Worm (Caenorhabditis elegans) whole organism, young adult: Measurements from ENCODE around the gene ilys-6.

Experiments
- B0035.1 ChIP-seq: sonication (generic microtip); optimal IDR thresholded peaks from 2 replicates; lab custom pipeline; 2016; ENCODE audit warnings: missing genetic modification characterization, mild to moderate bottlenecking, missing compliant biosample characterization, missing genotype, missing genetic modification reagents
- C17E4.6 ChIP-seq: fragments of 200-800 bp; sonication (Bioruptor generic); IDR thresholded peaks from 2 replicates; pipeline ENCODE4 v1.3.6; 2022; ENCODE audit warnings: missing genetic modification reagents, missing genetic modification characterization, missing compliant biosample characterization
- F23B12.7 ChIP-seq: sonication (generic microtip); optimal IDR thresholded peaks from 2 replicates; lab custom pipeline; 2017; ENCODE audit warnings: missing genetic modification characterization, mild to moderate bottlenecking, missing compliant biosample characterization, antibody characterized with exemption, moderate library complexity; ENCODE audit not compliant: insufficient read depth
- F49E8.2 ChIP-seq: sonication (generic microtip); optimal IDR thresholded peaks from 3 replicates; lab custom pipeline; 2017; ENCODE audit warnings: missing genetic modification characterization, mild to moderate bottlenecking, missing compliant biosample characterization, antibody characterized with exemption, moderate library complexity; ENCODE audit not compliant: insufficient read depth
- Y53F4B.3 ChIP-seq: fragments of 200-800 bp; sonication (Bioruptor generic); IDR thresholded peaks from 2 replicates; pipeline ENCODE4 v1.3.6; 2022; ENCODE audit warnings: missing genetic modification reagents, missing genetic modification characterization, missing compliant biosample characterization
- Y53G8AR.9 ChIP-seq: fragments of 200-800 bp; sonication (Bioruptor generic); conservative IDR thresholded peaks from 2 replicates; pipeline ENCODE4 v1.3.6; 2022; ENCODE audit warnings: missing genetic modification reagents, missing genetic modification characterization, missing compliant biosample characterization
- Y56A3A.18 ChIP-seq: fragments of 200-800 bp; sonication (Bioruptor generic); IDR thresholded peaks from 2 replicates; pipeline ENCODE4 v1.3.6; 2022; ENCODE audit warnings: missing genetic modification reagents, missing genetic modification characterization, missing compliant biosample characterization
- Y95B8A.8 ChIP-seq: fragments of 200-800 bp; sonication (Bioruptor generic); IDR thresholded peaks from 2 replicates; pipeline ENCODE4 v1.3.6; 2022; ENCODE audit warnings: missing genetic modification reagents, missing genetic modification characterization, missing compliant biosample characterization
- ama-1 ChIP-seq, 3 experiments: fragments of 150-350 bp in 1 of 3; sonication (generic microtip) in 2 of 3; optimal IDR thresholded peaks; 2 replicates each; lab custom pipeline; 2014 to 2018; ENCODE audit warnings: missing biosample characterization in 2 of 3, missing genetic modification characterization in 2 of 3, missing genetic modification reagents in 2 of 3
- atf-7 ChIP-seq: sonication (generic microtip); optimal IDR thresholded peaks from 2 replicates; lab custom pipeline; 2017; ENCODE audit warnings: mild to moderate bottlenecking, missing genetic modification characterization, missing compliant biosample characterization
- ccch-3 ChIP-seq: fragments of 200-800 bp; sonication (Bioruptor generic); optimal IDR thresholded peaks from 2 replicates; lab custom pipeline; 2018; ENCODE audit warnings: mild to moderate bottlenecking, missing genetic modification characterization, missing compliant biosample characterization
- cebp-2 ChIP-seq: fragments of 200-800 bp; sonication (Bioruptor generic); IDR thresholded peaks from 2 replicates; pipeline ENCODE4 v1.3.6; 2022; ENCODE audit warnings: missing genetic modification characterization, missing compliant biosample characterization
- ceh-100 ChIP-seq: fragments of 200-800 bp; sonication (Bioruptor generic); IDR thresholded peaks from 2 replicates; pipeline ENCODE4 v1.3.6; 2022; ENCODE audit warnings: missing genetic modification reagents, missing genetic modification characterization, missing compliant biosample characterization
- ceh-27 ChIP-seq: fragments of 200-800 bp; sonication (Bioruptor generic); optimal IDR thresholded peaks from 2 replicates; lab custom pipeline; 2018; ENCODE audit warnings: mild to moderate bottlenecking, missing genetic modification characterization, moderate library complexity, missing compliant biosample characterization
- die-1 ChIP-seq: sonication (generic microtip); optimal IDR thresholded peaks from 2 replicates; lab custom pipeline; 2016; ENCODE audit warnings: missing genotype, mild to moderate bottlenecking, missing genetic modification characterization, missing compliant biosample characterization
- egl-18 ChIP-seq: fragments of 200-800 bp; sonication (Bioruptor generic); IDR thresholded peaks from 2 replicates; pipeline ENCODE4 v1.3.6; 2022; ENCODE audit warnings: missing genetic modification reagents, missing genetic modification characterization, missing compliant biosample characterization
- egl-44 ChIP-seq: fragments of 200-800 bp; sonication (Bioruptor generic); IDR thresholded peaks from 2 replicates; pipeline ENCODE4 v1.3.6; 2022; ENCODE audit warnings: missing genetic modification reagents, missing genetic modification characterization, missing compliant biosample characterization
- gei-17 ChIP-seq: fragments of 200-800 bp; sonication (Bioruptor generic); optimal IDR thresholded peaks from 2 replicates; lab custom pipeline; 2018; ENCODE audit warnings: mild to moderate bottlenecking, missing genetic modification characterization, missing compliant biosample characterization
- hlh-26 ChIP-seq: fragments of 200-800 bp; sonication (Bioruptor generic); conservative IDR thresholded peaks from 2 replicates; pipeline ENCODE4 v1.3.6; 2022; ENCODE audit warnings: missing genetic modification reagents, missing genetic modification characterization, missing compliant biosample characterization
- hmg-20 ChIP-seq: fragments of 200-800 bp; sonication (Bioruptor generic); IDR thresholded peaks from 2 replicates; pipeline ENCODE4 v1.3.6; 2022; ENCODE audit warnings: missing genetic modification reagents, missing genetic modification characterization, missing compliant biosample characterization
- hrde-1 ChIP-seq: sonication (generic microtip); optimal IDR thresholded peaks from 2 replicates; lab custom pipeline; 2016; ENCODE audit warnings: missing genetic modification characterization, mild to moderate bottlenecking, missing compliant biosample characterization, moderate library complexity, missing genotype, missing genetic modification reagents, borderline replicate concordance
- hsf-1 ChIP-seq: fragments of 200-800 bp; sonication (Bioruptor generic); IDR thresholded peaks from 2 replicates; pipeline ENCODE4 v1.3.6; 2022; ENCODE audit warnings: missing genetic modification reagents, missing genetic modification characterization, missing compliant biosample characterization
- lin-26 ChIP-seq: fragments of 200-800 bp; sonication (Bioruptor generic); IDR thresholded peaks from 2 replicates; pipeline ENCODE4 v1.3.6; 2022; ENCODE audit warnings: missing genetic modification reagents, missing genetic modification characterization, missing compliant biosample characterization
- lin-54 ChIP-seq: fragments of 200-800 bp; sonication (Bioruptor generic); optimal IDR thresholded peaks from 2 replicates; lab custom pipeline; 2018; ENCODE audit warnings: mild to moderate bottlenecking, missing genetic modification characterization, missing compliant biosample characterization
- lir-1 ChIP-seq: fragments of 200-800 bp; sonication (Bioruptor generic); conservative IDR thresholded peaks from 2 replicates; pipeline ENCODE4 v1.3.6; 2022; ENCODE audit warnings: missing genetic modification reagents, missing genetic modification characterization, missing compliant biosample characterization
- madf-6 ChIP-seq: fragments of 200-800 bp; sonication (Bioruptor generic); IDR thresholded peaks from 2 replicates; pipeline ENCODE4 v1.3.6; 2022; ENCODE audit warnings: missing genetic modification reagents, missing genetic modification characterization, missing compliant biosample characterization
- mcd-1 ChIP-seq: fragments of 200-800 bp; sonication (Bioruptor generic); IDR thresholded peaks from 2 replicates; pipeline ENCODE4 v1.3.6; 2022; ENCODE audit warnings: missing genetic modification reagents, missing genetic modification characterization, missing compliant biosample characterization
- nfya-1 ChIP-seq: sonication (generic microtip); optimal IDR thresholded peaks from 2 replicates; lab custom pipeline; 2017; ENCODE audit warnings: antibody characterized with exemption, missing compliant biosample characterization, missing genetic modification characterization, borderline replicate concordance; ENCODE audit not compliant: insufficient read depth
- nfyb-1 ChIP-seq: fragments of 200-800 bp; sonication (Bioruptor generic); IDR thresholded peaks from 2 replicates; pipeline ENCODE4 v1.3.6; 2022; ENCODE audit warnings: missing genetic modification reagents, missing genetic modification characterization, missing compliant biosample characterization
- nhr-120 ChIP-seq: fragments of 200-800 bp; sonication (Bioruptor generic); IDR thresholded peaks from 2 replicates; pipeline ENCODE4 v1.3.6; 2022; ENCODE audit warnings: missing genetic modification characterization, missing compliant biosample characterization
- nhr-179 ChIP-seq: sonication (generic microtip); optimal IDR thresholded peaks from 2 replicates; lab custom pipeline; 2016; ENCODE audit warnings: mild to moderate bottlenecking, missing genetic modification characterization, missing compliant biosample characterization
- nhr-27 ChIP-seq: fragments of 200-800 bp; sonication (Bioruptor generic); optimal IDR thresholded peaks from 2 replicates; lab custom pipeline; 2018; ENCODE audit warnings: mild to moderate bottlenecking, missing genetic modification characterization, moderate library complexity, missing compliant biosample characterization
- nhr-90 ChIP-seq: sonication (generic microtip); optimal IDR thresholded peaks from 2 replicates; lab custom pipeline; 2016; ENCODE audit warnings: missing genotype, mild to moderate bottlenecking, missing genetic modification characterization, missing compliant biosample characterization
- rcor-1 ChIP-seq: fragments of 200-800 bp; sonication (Bioruptor generic); IDR thresholded peaks from 2 replicates; pipeline ENCODE4 v1.3.6; 2022; ENCODE audit warnings: missing genetic modification reagents, missing genetic modification characterization, missing compliant biosample characterization
- rpc-1 ChIP-seq, 2 experiments: fragments of 150-350 bp in 1 of 2; sonication (generic microtip) in 1 of 2; optimal IDR thresholded peaks; 2 replicates each; lab custom pipeline; 2014 to 2018; ENCODE audit warnings: missing biosample characterization in 1 of 2, missing genetic modification characterization in 1 of 2, missing genetic modification reagents in 1 of 2, missing genotype in 1 of 2
- snpc-1.1 ChIP-seq: sonication (generic microtip); optimal IDR thresholded peaks from 2 replicates; lab custom pipeline; 2017; ENCODE audit warnings: missing genetic modification characterization, mild to moderate bottlenecking, missing compliant biosample characterization, antibody characterized with exemption, moderate library complexity, missing genotype, missing genetic modification reagents; ENCODE audit not compliant: insufficient read depth
- snpc-3.4 ChIP-seq: sonication (generic microtip); optimal IDR thresholded peaks from 2 replicates; lab custom pipeline; 2017; ENCODE audit warnings: missing genetic modification characterization, mild to moderate bottlenecking, missing compliant biosample characterization, antibody characterized with exemption, moderate library complexity, missing genotype, missing genetic modification reagents
- sptf-2 ChIP-seq: fragments of 200-800 bp; sonication (Bioruptor generic); optimal IDR thresholded peaks from 2 replicates; lab custom pipeline; 2018; ENCODE audit warnings: mild to moderate bottlenecking, missing genetic modification characterization, missing compliant biosample characterization
- tbp1 ChIP-seq: fragments of 200-800 bp; sonication (Bioruptor generic); optimal IDR thresholded peaks from 2 replicates; lab custom pipeline; 2018; ENCODE audit warnings: mild to moderate bottlenecking, missing genetic modification characterization, missing compliant biosample characterization
- tbx-9 ChIP-seq: sonication (generic microtip); optimal IDR thresholded peaks from 2 replicates; lab custom pipeline; 2016; ENCODE audit warnings: borderline replicate concordance, missing genetic modification characterization, inconsistent platforms, missing compliant biosample characterization
- tlf-1 ChIP-seq: fragments of 200-800 bp; sonication (Bioruptor generic); optimal IDR thresholded peaks from 2 replicates; lab custom pipeline; 2018; ENCODE audit warnings: mild to moderate bottlenecking, missing genetic modification characterization, missing compliant biosample characterization
- xnd-1 ChIP-seq: sonication (generic microtip); optimal IDR thresholded peaks from 2 replicates; lab custom pipeline; 2016; ENCODE audit warnings: missing genotype, missing genetic modification reagents, missing genetic modification characterization, missing compliant biosample characterization
- zim-3 ChIP-seq: sonication (generic microtip); optimal IDR thresholded peaks from 2 replicates; lab custom pipeline; 2017; ENCODE audit warnings: mild to moderate bottlenecking, missing genetic modification characterization, moderate library complexity, missing compliant biosample characterization
- ztf-22 ChIP-seq: fragments of 200-800 bp; sonication (Bioruptor generic); optimal IDR thresholded peaks from 2 replicates; lab custom pipeline; 2018; ENCODE audit warnings: mild to moderate bottlenecking, missing genetic modification characterization, moderate library complexity, missing compliant biosample characterization
- ztf-25 ChIP-seq: fragments of 200-800 bp; sonication (Bioruptor generic); IDR thresholded peaks from 2 replicates; pipeline ENCODE4 v1.3.6; 2022; ENCODE audit warnings: missing genetic modification reagents, missing genetic modification characterization, missing compliant biosample characterization
- ztf-3 ChIP-seq: fragments of 200-800 bp; sonication (Bioruptor generic); optimal IDR thresholded peaks from 2 replicates; lab custom pipeline; 2018; ENCODE audit warnings: mild to moderate bottlenecking, missing genetic modification characterization, missing compliant biosample characterization

The ilys-6 gene

ce11 chrIV:4047628-4048027, 15.8 kb downstream of the ilys-6 start (continued):
- TF ChIP-seq tlf-1 (GFP tag; lab: Kevin White, UChicago) = peak; percentile 52
- no peak for TF ChIP-seq nhr-179 (tag; lab: Kevin White, UChicago)
- TF ChIP-seq nhr-90 (tag; lab: Kevin White, UChicago) = peak; percentile 30
- peak; percentile 33 for TF ChIP-seq tbp1 (GFP tag; lab: Kevin White, UChicago)
- 0 out of 2 replicates have a peak, but pooled peaks have one; percentile 4 for TF ChIP-seq hmg-20
- TF ChIP-seq lir-1 (GFP tag; lab: Robert Waterston, UW) = no peak
- no peak for TF ChIP-seq F23B12.7 (tag; lab: Kevin White, UChicago)
- no peak for TF ChIP-seq zim-3 (tag; lab: Kevin White, UChicago)
- TF ChIP-seq madf-6 = peak; percentile 76
- TF ChIP-seq nhr-120 (GFP tag; lab: Robert Waterston, UW) = no peak
- TF ChIP-seq lin-54 = peak; percentile 55
- peak; percentile 59; the same call in 1 of the 2 replicates for TF ChIP-seq Y53G8AR.9 (GFP tag; lab: Robert Waterston, UW)
- no peak for TF ChIP-seq hlh-26 (GFP tag; lab: Robert Waterston, UW)
- TF ChIP-seq xnd-1 (tag; lab: Kevin White, UChicago) = peak; percentile 35
- peak; percentile 22 for TF ChIP-seq snpc-1.1 (tag; lab: Kevin White, UChicago)
- no peak for TF ChIP-seq Y56A3A.18 (GFP tag; lab: Robert Waterston, UW)
- no peak for TF ChIP-seq ceh-27 (GFP tag; lab: Kevin White, UChicago)
- TF ChIP-seq sptf-2 (GFP tag; lab: Kevin White, UChicago) = no peak
- no peak for TF ChIP-seq nfya-1 (tag; lab: Kevin White, UChicago)
- no peak for TF ChIP-seq B0035.1 (tag; lab: Kevin White, UChicago)
- no peak for TF ChIP-seq tbx-9 (tag; lab: Kevin White, UChicago)
- TF ChIP-seq gei-17 (GFP tag; lab: Kevin White, UChicago) = no peak
- TF ChIP-seq hsf-1 (GFP tag; lab: Robert Waterston, UW) = peak; percentile 74
- TF ChIP-seq C17E4.6 (GFP tag; lab: Robert Waterston, UW) = peak; percentile 68; the same call in 1 of the 2 replicates
- TF ChIP-seq nhr-27 (tag; lab: Kevin White, UChicago) = no peak
- TF ChIP-seq Y95B8A.8 (GFP tag; lab: Robert Waterston, UW) = peak; percentile 58; the same call in 1 of the 2 replicates
- TF ChIP-seq rcor-1 (GFP tag; lab: Robert Waterston, UW) = no peak
- TF ChIP-seq ztf-22 (GFP tag; lab: Kevin White, UChicago) = no peak
- peak; percentile 49 for TF ChIP-seq snpc-3.4
- TF ChIP-seq ceh-100 (GFP tag; lab: Robert Waterston, UW) = 0 out of 2 replicates have a peak, but pooled peaks have one; percentile 41
- peak; percentile 80; the same call in 1 of the 2 replicates for TF ChIP-seq ztf-25 (GFP tag; lab: Robert Waterston, UW)
- TF ChIP-seq Y53F4B.3 (GFP tag; lab: Robert Waterston, UW) = no peak
- TF ChIP-seq rpc-1 (optimal IDR thresholded peaks at IDR 0.05; lab: Kevin White, UChicago) = no peak
- TF ChIP-seq rpc-1 (tag; optimal IDR thresholded peaks at IDR 0.05; lab: Kevin White, UChicago) = no peak
- TF ChIP-seq lin-26 (GFP tag; lab: Robert Waterston, UW) = peak; percentile 80
- TF ChIP-seq ccch-3 = no peak
- no peak for TF ChIP-seq egl-18
- TF ChIP-seq egl-44 (GFP tag; lab: Robert Waterston, UW) = no peak
- peak; percentile 27; the same call in 1 of the 2 replicates for TF ChIP-seq mcd-1
- TF ChIP-seq ztf-3 (GFP tag; lab: Kevin White, UChicago) = no peak
- TF ChIP-seq nfyb-1 = peak; percentile 46; the same call in 1 of the 2 replicates
- TF ChIP-seq die-1 (tag; lab: Kevin White, UChicago) = peak; percentile 33
- TF ChIP-seq atf-7 (tag; lab: Kevin White, UChicago) = no peak
- peak; percentile 87 for TF ChIP-seq hrde-1
- TF ChIP-seq F49E8.2 (tag; lab: Kevin White, UChicago) = peak; percentile 43
- TF ChIP-seq ama-1 (optimal IDR thresholded peaks at IDR 0.05; lab: Kevin White, UChicago) = no peak
- TF ChIP-seq ama-1 (GFP tag; optimal IDR thresholded peaks at IDR 0.05; lab: Kevin White, UChicago) = peak in 1 of 2 experiments; percentile 86
- TF ChIP-seq cebp-2 = no peak
